Fruit fly (Drosophila melanogaster): ENCODE results near the gene Ilp5.

- TF ChIP-seq achi (GFP tag; optimal IDR thresholded peaks at IDR 0.05) (no peak), CG16779 (tag; optimal IDR thresholded peaks at IDR 0.05) (no peak), CG7368 (GFP tag; optimal IDR thresholded peaks at IDR 0.05) (no peak), Met (GFP tag; optimal IDR thresholded peaks at IDR 0.05) (no peak), esn (GFP tag; optimal IDR thresholded peaks at IDR 0.05) (no peak), CG9139 (GFP tag; optimal IDR thresholded peaks at IDR 0.05) (no peak)
Measured at dm6 chr3L:9845980-9846538, 22.4 kb upstream of the Ilp5 start.
